Worm (Caenorhabditis elegans) whole organism, early embryonic: Measurements from ENCODE around the gene phat-6.

Experiments used
- F13C5.2 ChIP-seq: sonication (generic microtip); optimal IDR thresholded peaks from 2 replicates; lab custom pipeline; 2017; ENCODE audit warnings: mild to moderate bottlenecking, missing genetic modification characterization, inconsistent platforms, missing compliant biosample characterization
- aly-1 ChIP-seq: sonication (generic microtip); optimal IDR thresholded peaks from 2 replicates; lab custom pipeline; 2016; ENCODE audit warnings: missing genetic modification characterization, missing compliant biosample characterization
- ama-1 ChIP-seq: fragments of 150-350 bp; optimal IDR thresholded peaks from 2 replicates; lab custom pipeline; 2014
- ceh-36 ChIP-seq: sonication (generic microtip); optimal IDR thresholded peaks from 2 replicates; lab custom pipeline; 2016; ENCODE audit warnings: missing genetic modification characterization, inconsistent platforms, missing compliant biosample characterization
- hmbx-1 ChIP-seq: sonication (generic microtip); optimal IDR thresholded peaks from 2 replicates; lab custom pipeline; 2016; ENCODE audit warnings: mild to moderate bottlenecking, missing genetic modification characterization, missing compliant biosample characterization
- pes-1 ChIP-seq: fragments of 200-800 bp; sonication (Bioruptor generic); IDR thresholded peaks from 2 replicates; pipeline ENCODE4 v1.3.6; 2022; ENCODE audit warnings: missing genetic modification reagents, missing genetic modification characterization, missing compliant biosample characterization
- scrt-1 ChIP-seq: fragments of 200-800 bp; sonication (Bioruptor generic); IDR thresholded peaks from 2 replicates; pipeline ENCODE4 v1.3.6; 2022; ENCODE audit warnings: missing genetic modification characterization, missing compliant biosample characterization
- sea-1 ChIP-seq: fragments of 200-800 bp; sonication (Bioruptor generic); conservative IDR thresholded peaks from 2 replicates; pipeline ENCODE4 v1.3.6; 2022; ENCODE audit warnings: missing genetic modification characterization, missing compliant biosample characterization
- tbx-11 ChIP-seq: fragments of 200-800 bp; sonication (Bioruptor generic); IDR thresholded peaks from 2 replicates; pipeline ENCODE4 v1.3.6; 2022; ENCODE audit warnings: missing genetic modification characterization, missing compliant biosample characterization
- tbx-37 ChIP-seq: fragments of 200-800 bp; sonication (Bioruptor generic); conservative IDR thresholded peaks from 2 replicates; pipeline ENCODE4 v1.3.6; 2022; ENCODE audit warnings: missing genetic modification reagents, missing genetic modification characterization, missing compliant biosample characterization
- tra-4 ChIP-seq: sonication (generic microtip); optimal IDR thresholded peaks from 2 replicates; lab custom pipeline; 2017; ENCODE audit warnings: missing genetic modification characterization, missing compliant biosample characterization

DNA sequence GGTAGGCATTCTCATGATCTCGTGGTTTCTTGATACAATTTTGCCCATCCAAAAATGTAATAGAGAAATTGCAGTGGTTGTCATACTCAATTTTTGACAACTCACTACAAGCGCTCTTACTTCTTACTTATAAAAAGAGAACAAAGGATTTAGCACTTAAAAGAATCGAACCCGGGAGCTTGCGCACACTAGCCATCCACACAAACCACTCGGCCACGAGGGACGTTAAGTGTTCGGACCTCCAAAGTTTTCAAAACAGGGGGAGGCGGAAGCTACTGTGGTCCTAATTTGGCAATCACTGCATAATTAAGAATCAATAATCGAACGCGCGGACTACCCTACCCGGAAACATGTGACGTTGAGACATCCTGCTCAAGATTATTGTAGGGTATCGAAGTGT is 48.5 kb upstream of the phat-6 start:
- TF ChIP-seq tra-4 (tag; lab: Kevin White, UChicago) (no peak), ama-1 (lab: Kevin White, UChicago) (no peak), aly-1 (no peak), F13C5.2 (no peak), hmbx-1 (tag; lab: Kevin White, UChicago) (no peak), pes-1 (GFP tag; lab: Robert Waterston, UW) (no peak), scrt-1 (GFP tag; lab: Robert Waterston, UW) (no peak), tbx-37 (GFP tag; lab: Robert Waterston, UW) (no peak), ceh-36 (tag; lab: Kevin White, UChicago) (no peak), tbx-11 (GFP tag; lab: Robert Waterston, UW) (no peak), sea-1 (GFP tag; lab: Robert Waterston, UW) (no peak)
